Fruit fly (Drosophila melanogaster) whole organism, embryonic: ENCODE data around the gene CG43339.

ENCODE experiments used
- CG10959 ChIP-seq: fragments of 200-800 bp; sonication (Bioruptor generic); IDR thresholded peaks from 2 replicates; pipeline ENCODE4 v1.3.6; 2022; ENCODE audit warnings: missing biosample characterization, missing genetic modification characterization
- CG12071 ChIP-seq: fragments of 200-800 bp; sonication (Bioruptor generic); optimal IDR thresholded peaks from 3 replicates; lab custom pipeline; 2018; ENCODE audit warnings: missing biosample characterization, mild to moderate bottlenecking, missing genetic modification characterization
- CG12391 ChIP-seq: fragments of 200-800 bp; sonication (Bioruptor generic); optimal IDR thresholded peaks from 3 replicates; lab custom pipeline; 2018; ENCODE audit warnings: missing biosample characterization, mild to moderate bottlenecking, missing genetic modification characterization, moderate library complexity
- CG12659 ChIP-seq: fragments of 200-800 bp; sonication (Bioruptor generic); optimal IDR thresholded peaks from 3 replicates; lab custom pipeline; 2017; ENCODE audit warnings: mild to moderate bottlenecking, missing biosample characterization, missing genetic modification reagents, missing genetic modification characterization
- CG14050 ChIP-seq: fragments of 200-800 bp; sonication (Bioruptor generic); IDR thresholded peaks from 3 replicates; pipeline ENCODE4 v1.3.6; 2022; ENCODE audit warnings: missing biosample characterization, missing genetic modification characterization
- CG15514 ChIP-seq: fragments of 200-800 bp; sonication (Bioruptor generic); optimal IDR thresholded peaks from 3 replicates; lab custom pipeline; 2017; ENCODE audit warnings: missing biosample characterization, missing genetic modification characterization, mild to moderate bottlenecking, moderate library complexity, missing genetic modification reagents
- CG17612 ChIP-seq: fragments of 200-800 bp; sonication (Bioruptor generic); IDR thresholded peaks from 2 replicates; pipeline ENCODE4 v1.3.6; 2022; ENCODE audit warnings: missing biosample characterization, missing genetic modification characterization
- CG17802 ChIP-seq: fragments of 200-800 bp; sonication (Bioruptor generic); optimal IDR thresholded peaks from 2 replicates; lab custom pipeline; 2018; ENCODE audit warnings: missing biosample characterization, mild to moderate bottlenecking, missing genetic modification characterization, moderate library complexity
- CG18619 ChIP-seq: fragments of 200-800 bp; sonication (Bioruptor generic); optimal IDR thresholded peaks from 3 replicates; lab custom pipeline; 2017; ENCODE audit warnings: missing biosample characterization, mild to moderate bottlenecking, missing genetic modification characterization
- CG30403 ChIP-seq: fragments of 200-800 bp; sonication (Bioruptor generic); optimal IDR thresholded peaks from 3 replicates; lab custom pipeline; 2016; ENCODE audit warnings: missing biosample characterization, missing genetic modification characterization
- CG31388 ChIP-seq: fragments of 200-800 bp; sonication (Bioruptor generic); optimal IDR thresholded peaks from 2 replicates; lab custom pipeline; 2016; ENCODE audit warnings: missing biosample characterization, missing genetic modification characterization
- CG32767 ChIP-seq: fragments of 200-800 bp; sonication (Bioruptor generic); IDR thresholded peaks from 2 replicates; pipeline ENCODE4 v1.3.6; 2022; ENCODE audit warnings: missing biosample characterization, missing genetic modification characterization
- CG5953 ChIP-seq: fragments of 200-800 bp; sonication (Bioruptor generic); IDR thresholded peaks from 2 replicates; pipeline ENCODE4 v1.3.6; 2022; ENCODE audit warnings: missing biosample characterization, missing genetic modification characterization
- CG6654 ChIP-seq: fragments of 200-800 bp; sonication (Bioruptor generic); optimal IDR thresholded peaks from 2 replicates; lab custom pipeline; 2017; ENCODE audit warnings: missing biosample characterization, mild to moderate bottlenecking, missing genetic modification characterization
- CG6683 ChIP-seq: fragments of 200-800 bp; sonication (Bioruptor generic); optimal IDR thresholded peaks from 2 replicates; lab custom pipeline; 2017; ENCODE audit warnings: missing biosample characterization, mild to moderate bottlenecking, missing genetic modification characterization, missing genetic modification reagents
- CG6791 ChIP-seq: fragments of 200-800 bp; sonication (Bioruptor generic); IDR thresholded peaks from 3 replicates; pipeline ENCODE4 v1.3.6; 2022; ENCODE audit warnings: missing biosample characterization, missing genetic modification characterization; ENCODE audit not compliant: partially characterized antibody
- CTCF ChIP-seq: fragments of 200-800 bp; sonication (Bioruptor generic); optimal IDR thresholded peaks from 2 replicates; lab custom pipeline; 2017; ENCODE audit warnings: missing biosample characterization, mild to moderate bottlenecking, missing genetic modification characterization, moderate library complexity
- Doc2 ChIP-seq: fragments of 200-800 bp; sonication (Bioruptor generic); IDR thresholded peaks from 2 replicates; pipeline ENCODE4 v1.3.6; 2022; ENCODE audit warnings: missing biosample characterization, missing genetic modification characterization
- Drgx ChIP-seq: fragments of 200-800 bp; sonication (Bioruptor generic); IDR thresholded peaks from 2 replicates; pipeline ENCODE4 v1.3.6; 2022; ENCODE audit warnings: missing biosample characterization, missing genetic modification characterization
- ERR ChIP-seq: fragments of 200-800 bp; sonication (Bioruptor generic); optimal IDR thresholded peaks from 2 replicates; lab custom pipeline; 2016; ENCODE audit warnings: missing biosample characterization, missing genetic modification characterization
- Fer2 ChIP-seq: fragments of 200-800 bp; sonication (Bioruptor generic); optimal IDR thresholded peaks from 2 replicates; lab custom pipeline; 2018; ENCODE audit warnings: missing biosample characterization, mild to moderate bottlenecking, missing genetic modification characterization, moderate library complexity
- Gug ChIP-seq: fragments of 200-800 bp; sonication (Bioruptor generic); IDR thresholded peaks from 4 replicates; pipeline ENCODE4 v1.3.6; 2022; ENCODE audit warnings: missing biosample characterization, missing genetic modification characterization
- H2.0 ChIP-seq: fragments of 200-800 bp; sonication (Bioruptor generic); IDR thresholded peaks from 2 replicates; pipeline ENCODE4 v1.3.6; 2022; ENCODE audit warnings: missing biosample characterization, missing genetic modification characterization
- Hmr ChIP-seq: fragments of 200-800 bp; sonication (Bioruptor generic); optimal IDR thresholded peaks from 3 replicates; lab custom pipeline; 2017; ENCODE audit warnings: mild to moderate bottlenecking, missing biosample characterization, missing genetic modification reagents, missing genetic modification characterization
- MTF-1 ChIP-seq: fragments of 200-800 bp; sonication (Bioruptor generic); optimal IDR thresholded peaks from 2 replicates; lab custom pipeline; 2018; ENCODE audit warnings: missing biosample characterization, mild to moderate bottlenecking, missing genetic modification characterization, borderline replicate concordance
- Med ChIP-seq: fragments of 200-800 bp; sonication (Bioruptor generic); peaks from one replicate; lab custom pipeline; 2016; ENCODE audit warnings: missing biosample characterization, missing genetic modification characterization, mild to moderate bottlenecking, inconsistent platforms, moderate library complexity
- Ptx1 ChIP-seq: fragments of 200-800 bp; sonication (Bioruptor generic); IDR thresholded peaks from 2 replicates; pipeline ENCODE4 v1.3.6; 2022; ENCODE audit warnings: missing biosample characterization, missing genetic modification characterization
- Side ChIP-seq: fragments of 200-800 bp; sonication (Bioruptor generic); optimal IDR thresholded peaks from 2 replicates; lab custom pipeline; 2016; ENCODE audit warnings: missing biosample characterization, missing genetic modification characterization
- Ssrp ChIP-seq: fragments of 200-800 bp; sonication (Bioruptor generic); optimal IDR thresholded peaks from 2 replicates; lab custom pipeline; 2018; ENCODE audit warnings: missing biosample characterization, mild to moderate bottlenecking, missing genetic modification characterization, moderate library complexity
- Tbp ChIP-seq: fragments of >200 bp; optimal IDR thresholded peaks from 2 replicates; lab custom pipeline; 2018; ENCODE audit warnings: missing biosample characterization, missing genetic modification characterization
- abd-A ChIP-seq: fragments of 200-800 bp; sonication (Bioruptor generic); optimal IDR thresholded peaks from 3 replicates; lab custom pipeline; 2019; ENCODE audit warnings: missing biosample characterization, mild to moderate bottlenecking, missing genetic modification characterization, moderate library complexity
- ato ChIP-seq: fragments of 200-800 bp; sonication (Bioruptor generic); IDR thresholded peaks from 2 replicates; pipeline ENCODE4 v1.3.6; 2022; ENCODE audit warnings: missing biosample characterization, missing genetic modification characterization; ENCODE audit not compliant: partially characterized antibody
- az2 ChIP-seq: fragments of 200-800 bp; sonication (Bioruptor generic); optimal IDR thresholded peaks from 3 replicates; lab custom pipeline; 2016; ENCODE audit warnings: missing biosample characterization, missing genetic modification characterization
- bigmax ChIP-seq: fragments of 200-800 bp; sonication (Bioruptor generic); optimal IDR thresholded peaks from 2 replicates; lab custom pipeline; 2018; ENCODE audit warnings: missing biosample characterization, mild to moderate bottlenecking, missing genetic modification characterization
- crol ChIP-seq: fragments of 200-800 bp; sonication (Bioruptor generic); IDR thresholded peaks from 2 replicates; pipeline ENCODE4 v1.3.6; 2022; ENCODE audit warnings: missing biosample characterization, missing genetic modification characterization
- dimm ChIP-seq: fragments of 200-800 bp; sonication (Bioruptor generic); IDR thresholded peaks from 2 replicates; pipeline ENCODE4 v1.3.6; 2022; ENCODE audit warnings: missing biosample characterization, missing genetic modification characterization
- dm ChIP-seq: fragments of 200-800 bp; sonication (Bioruptor generic); optimal IDR thresholded peaks from 3 replicates; lab custom pipeline; 2016; ENCODE audit warnings: missing biosample characterization, missing genetic modification characterization
- eyg ChIP-seq: fragments of 200-800 bp; sonication (Bioruptor generic); optimal IDR thresholded peaks from 3 replicates; lab custom pipeline; 2016; ENCODE audit warnings: missing biosample characterization, missing genetic modification characterization
- gcm ChIP-seq: fragments of 200-800 bp; sonication (Bioruptor generic); optimal IDR thresholded peaks from 2 replicates; lab custom pipeline; 2019; ENCODE audit warnings: missing biosample characterization, mild to moderate bottlenecking, missing genetic modification characterization, moderate library complexity
- ken ChIP-seq: fragments of 200-800 bp; sonication (Bioruptor generic); IDR thresholded peaks from 3 replicates; pipeline ENCODE4 v1.3.6; 2022; ENCODE audit warnings: missing biosample characterization, missing genetic modification characterization
- lilli ChIP-seq: fragments of 200-800 bp; sonication (Bioruptor generic); optimal IDR thresholded peaks from 3 replicates; lab custom pipeline; 2016; ENCODE audit warnings: missing biosample characterization, missing genetic modification characterization
- lola ChIP-seq, 3 experiments: fragments of >200 bp in 2 of 3; fragments of 200-800 bp in 1 of 3; sonication (Bioruptor generic) in 1 of 3; optimal IDR thresholded peaks; 2 replicates each; lab custom pipeline; 2017 to 2019; ENCODE audit warnings: missing biosample characterization in 3 of 3, missing genetic modification characterization in 3 of 3, mild to moderate bottlenecking in 1 of 3, moderate library complexity in 1 of 3
- pfk ChIP-seq: fragments of 200-800 bp; sonication (Bioruptor generic); optimal IDR thresholded peaks from 2 replicates; lab custom pipeline; 2018; ENCODE audit warnings: missing biosample characterization, mild to moderate bottlenecking, missing genetic modification characterization, moderate library complexity
- repo ChIP-seq: fragments of 200-800 bp; sonication (Bioruptor generic); optimal IDR thresholded peaks from 2 replicates; lab custom pipeline; 2016; ENCODE audit warnings: missing biosample characterization, missing genetic modification characterization
- shn ChIP-seq: fragments of 200-800 bp; sonication (Bioruptor generic); optimal IDR thresholded peaks from 3 replicates; lab custom pipeline; 2016; ENCODE audit warnings: missing biosample characterization, missing genetic modification characterization
- tx ChIP-seq: fragments of 200-800 bp; sonication (Bioruptor generic); optimal IDR thresholded peaks from 2 replicates; lab custom pipeline; 2016; ENCODE audit warnings: missing biosample characterization, missing genetic modification characterization
- vnd ChIP-seq: fragments of 200-800 bp; sonication (Bioruptor generic); IDR thresholded peaks from 3 replicates; pipeline ENCODE4 v1.3.6; 2022; ENCODE audit warnings: missing biosample characterization, missing genetic modification characterization; ENCODE audit not compliant: partially characterized antibody
- yki ChIP-seq: fragments of >200 bp; optimal IDR thresholded peaks from 3 replicates; lab custom pipeline; 2018
- z ChIP-seq: fragments of 200-800 bp; sonication (Bioruptor generic); IDR thresholded peaks from 3 replicates; pipeline ENCODE4 v1.3.6; 2022; ENCODE audit warnings: missing biosample characterization, missing genetic modification characterization
- zen ChIP-seq: fragments of 200-800 bp; sonication (Bioruptor generic); optimal IDR thresholded peaks from 3 replicates; lab custom pipeline; 2018; ENCODE audit warnings: missing biosample characterization, mild to moderate bottlenecking, missing genetic modification characterization, moderate library complexity
- zen2 ChIP-seq: fragments of 200-800 bp; sonication (Bioruptor generic); IDR thresholded peaks from 3 replicates; pipeline ENCODE4 v1.3.6; 2022; ENCODE audit warnings: missing biosample characterization, missing genetic modification characterization; ENCODE audit not compliant: partially characterized antibody

The CG43339 gene

dm6 chr2L:18688646-18689296, 15.7 kb upstream of the CG43339 start, which contains the start of gene msl-1 (continued):
- no peak for TF ChIP-seq crol
- TF ChIP-seq CG30403 (GFP tag; lab: Kevin White, UChicago): peak; percentile 31
- no peak for TF ChIP-seq CG10959 (GFP tag; lab: Robert Waterston, UW)
- TF ChIP-seq CG32767 (GFP tag; lab: Robert Waterston, UW): no peak
- no peak for TF ChIP-seq z (GFP tag; lab: Robert Waterston, UW)
- TF ChIP-seq pfk: no peak
- TF ChIP-seq CG18619: no peak
- TF ChIP-seq gcm: no peak
- no peak for TF ChIP-seq Fer2 (tag; lab: Kevin White, UChicago)
- TF ChIP-seq CG6791 (GFP tag; lab: Robert Waterston, UW): peak; percentile 98
- peak; percentile 2 for TF ChIP-seq Side
- TF ChIP-seq CG31388 (GFP tag; lab: Kevin White, UChicago): no peak
- TF ChIP-seq CG5953 (GFP tag; lab: Robert Waterston, UW): no peak
- no peak for TF ChIP-seq abd-A (tag; lab: Kevin White, UChicago)
- TF ChIP-seq CG12391 (tag; lab: Kevin White, UChicago): peak; percentile 2
- no peak for TF ChIP-seq yki (lab: Kevin White, UChicago)
- no peak for TF ChIP-seq Drgx (GFP tag; lab: Robert Waterston, UW)
- TF ChIP-seq CG14050 (GFP tag; lab: Robert Waterston, UW): no peak
- no peak for TF ChIP-seq repo (GFP tag; lab: Kevin White, UChicago)
- peak; percentile 12 for TF ChIP-seq CG17802 (tag; lab: Kevin White, UChicago)
- TF ChIP-seq eyg: no peak
- peak; percentile 86 for TF ChIP-seq Med (GFP tag; lab: Kevin White, UChicago)
- peak; percentile 77 for TF ChIP-seq CG15514 (GFP tag; lab: Kevin White, UChicago)
- TF ChIP-seq dm (GFP tag; lab: Kevin White, UChicago): peak; percentile 55
- no peak for TF ChIP-seq CG6654 (GFP tag; lab: Kevin White, UChicago)
- peak; percentile 55 for TF ChIP-seq lilli (GFP tag; lab: Kevin White, UChicago)
- TF ChIP-seq CG12659 (GFP tag; lab: Kevin White, UChicago): peak; percentile 54
- TF ChIP-seq ERR: no peak
- no peak for TF ChIP-seq CG12071 (GFP tag; lab: Kevin White, UChicago)
- TF ChIP-seq Tbp: no peak
- TF ChIP-seq CG17612: no peak
- no peak for TF ChIP-seq Ssrp (tag; lab: Kevin White, UChicago)
- peak; percentile 92 for TF ChIP-seq vnd
- TF ChIP-seq Gug (GFP tag; lab: Robert Waterston, UW): peak; percentile 75; the same call in 1 of the 4 replicates
- TF ChIP-seq zen2 (GFP tag; lab: Robert Waterston, UW): peak; percentile 95
- TF ChIP-seq ken: 0 out of 3 replicates have a peak, but pooled peaks have one; percentile 41
- TF ChIP-seq shn: peak; percentile 15
- TF ChIP-seq CG6683 (GFP tag; lab: Kevin White, UChicago): no peak
- no peak for TF ChIP-seq Doc2 (GFP tag; lab: Robert Waterston, UW)
- TF ChIP-seq az2: peak; percentile 21
- TF ChIP-seq Hmr (GFP tag; lab: Kevin White, UChicago): no peak
- peak; percentile 51; the same call in 1 of the 2 replicates for TF ChIP-seq H2.0
- TF ChIP-seq MTF-1 (GFP tag; lab: Kevin White, UChicago): no peak
- TF ChIP-seq Ptx1 (GFP tag; lab: Robert Waterston, UW): peak; percentile 31; the same call in 1 of the 2 replicates
- TF ChIP-seq lola (GFP tag; optimal IDR thresholded peaks at IDR 0.05; lab: Kevin White, UChicago): no peak
- no peak for TF ChIP-seq CTCF (GFP tag; lab: Kevin White, UChicago)
- no peak for TF ChIP-seq dimm
- TF ChIP-seq zen (tag; lab: Kevin White, UChicago): no peak
- TF ChIP-seq bigmax: no peak
- peak; percentile 94 for TF ChIP-seq ato (GFP tag; lab: Robert Waterston, UW)
- TF ChIP-seq tx: peak; percentile 11
